Worm (Caenorhabditis elegans) whole organism, mixed stage, embryonic: ENCODE measurements around the gene Y37D8A.26.

Experiments
- M03D4.4 ChIP-seq: sonication (generic microtip); optimal IDR thresholded peaks from 2 replicates; lab custom pipeline; 2017; ENCODE audit warnings: mild to moderate bottlenecking, missing genetic modification characterization, missing compliant biosample characterization
- bed-3 ChIP-seq: fragments of 200-800 bp; sonication (Bioruptor generic); optimal IDR thresholded peaks from 3 replicates; lab custom pipeline; 2018; ENCODE audit warnings: mild to moderate bottlenecking, missing genetic modification characterization, moderate library complexity, missing compliant biosample characterization
- blmp-1 ChIP-seq: fragments of 150-350 bp; optimal IDR thresholded peaks from 2 replicates; lab custom pipeline; 2014; ENCODE audit warnings: missing biosample characterization, missing genetic modification characterization
- ceh-39 ChIP-seq: fragments of 150-350 bp; optimal IDR thresholded peaks from 2 replicates; lab custom pipeline; 2014; ENCODE audit warnings: missing biosample characterization, missing genetic modification characterization
- ceh-83 ChIP-seq: fragments of 200-800 bp; sonication (Bioruptor generic); optimal IDR thresholded peaks from 2 replicates; lab custom pipeline; 2018; ENCODE audit warnings: mild to moderate bottlenecking, missing genetic modification characterization, missing compliant biosample characterization
- ces-1 ChIP-seq: fragments of 150-350 bp; optimal IDR thresholded peaks from 2 replicates; lab custom pipeline; 2014; ENCODE audit warnings: missing biosample characterization, missing genetic modification reagents, missing genetic modification characterization
- cnd-1 ChIP-seq: fragments of 200-800 bp; sonication (Bioruptor generic); optimal IDR thresholded peaks from 2 replicates; lab custom pipeline; 2018; ENCODE audit warnings: mild to moderate bottlenecking, missing genetic modification characterization, missing compliant biosample characterization
- drap-1 ChIP-seq: fragments of 200-800 bp; sonication (Bioruptor generic); optimal IDR thresholded peaks from 3 replicates; lab custom pipeline; 2018; ENCODE audit warnings: mild to moderate bottlenecking, missing genetic modification characterization, missing compliant biosample characterization
- elt-1 ChIP-seq: sonication (generic microtip); optimal IDR thresholded peaks from 2 replicates; lab custom pipeline; 2017; ENCODE audit warnings: missing genetic modification characterization, mild to moderate bottlenecking, missing compliant biosample characterization, antibody characterized with exemption, moderate library complexity, borderline replicate concordance; ENCODE audit not compliant: insufficient read depth
- elt-3 ChIP-seq: fragments of 150-350 bp; optimal IDR thresholded peaks from 2 replicates; lab custom pipeline; 2014; ENCODE audit warnings: missing biosample characterization, missing genetic modification characterization
- flh-1 ChIP-seq: fragments of 200-800 bp; sonication (Bioruptor generic); optimal IDR thresholded peaks from 2 replicates; lab custom pipeline; 2018; ENCODE audit warnings: mild to moderate bottlenecking, missing genetic modification characterization, moderate library complexity, missing compliant biosample characterization
- ham-2 ChIP-seq: fragments of 200-800 bp; sonication (Bioruptor generic); optimal IDR thresholded peaks from 2 replicates; lab custom pipeline; 2018; ENCODE audit warnings: mild to moderate bottlenecking, missing genetic modification characterization, missing compliant biosample characterization
- hlh-1 ChIP-seq: fragments of 150-350 bp; optimal IDR thresholded peaks from 2 replicates; lab custom pipeline; 2014; ENCODE audit warnings: missing biosample characterization, missing genetic modification reagents, missing genetic modification characterization
- lin-13 ChIP-seq: fragments of 150-350 bp; optimal IDR thresholded peaks from 2 replicates; lab custom pipeline; 2014; ENCODE audit warnings: missing biosample characterization, missing genetic modification characterization
- lin-32 ChIP-seq: fragments of 200-800 bp; sonication (Bioruptor generic); optimal IDR thresholded peaks from 2 replicates; lab custom pipeline; 2018; ENCODE audit warnings: mild to moderate bottlenecking, missing genetic modification characterization, missing compliant biosample characterization
- mab-5 ChIP-seq: fragments of 150-350 bp; optimal IDR thresholded peaks from 2 replicates; lab custom pipeline; 2014; ENCODE audit warnings: missing biosample characterization, missing genetic modification characterization
- mep-1 ChIP-seq: fragments of 150-350 bp; optimal IDR thresholded peaks from 2 replicates; lab custom pipeline; 2017; ENCODE audit warnings: missing biosample characterization, missing genetic modification reagents, missing genetic modification characterization, inconsistent platforms
- mls-2 ChIP-seq: sonication (generic microtip); optimal IDR thresholded peaks from 2 replicates; lab custom pipeline; 2016; ENCODE audit warnings: mild to moderate bottlenecking, missing genetic modification characterization, moderate library complexity, missing compliant biosample characterization
- nhr-12 ChIP-seq: fragments of 150-350 bp; optimal IDR thresholded peaks from 2 replicates; lab custom pipeline; 2014; ENCODE audit warnings: missing biosample characterization, missing genetic modification characterization
- nhr-2 ChIP-seq: fragments of 150-350 bp; optimal IDR thresholded peaks from 2 replicates; lab custom pipeline; 2014; ENCODE audit warnings: missing biosample characterization, missing genetic modification characterization
- nhr-237 ChIP-seq: fragments of 150-350 bp; optimal IDR thresholded peaks from 2 replicates; lab custom pipeline; 2014; ENCODE audit warnings: missing biosample characterization, missing genetic modification characterization
- pha-4 ChIP-seq: fragments of 150-350 bp; optimal IDR thresholded peaks from 2 replicates; lab custom pipeline; 2018; ENCODE audit warnings: missing biosample characterization, missing genetic modification reagents, missing genetic modification characterization
- sem-2 ChIP-seq: fragments of 200-800 bp; sonication (Bioruptor generic); optimal IDR thresholded peaks from 2 replicates; lab custom pipeline; 2018; ENCODE audit warnings: mild to moderate bottlenecking, missing genetic modification characterization, missing compliant biosample characterization
- snpc-4 ChIP-seq: fragments of 150-350 bp; optimal IDR thresholded peaks from 2 replicates; lab custom pipeline; 2014; ENCODE audit warnings: missing biosample characterization, missing genetic modification characterization
- sptf-1 ChIP-seq: sonication (generic microtip); optimal IDR thresholded peaks from 2 replicates; lab custom pipeline; 2017; ENCODE audit warnings: mild to moderate bottlenecking, missing genetic modification characterization, moderate library complexity, missing compliant biosample characterization
- tbx-8 ChIP-seq: fragments of 200-800 bp; sonication (Bioruptor generic); optimal IDR thresholded peaks from 2 replicates; lab custom pipeline; 2018; ENCODE audit warnings: mild to moderate bottlenecking, missing genetic modification characterization, moderate library complexity, missing compliant biosample characterization
- unc-120 ChIP-seq: sonication (generic microtip); optimal IDR thresholded peaks from 2 replicates; lab custom pipeline; 2017; ENCODE audit warnings: missing genetic modification characterization, missing compliant biosample characterization; ENCODE audit not compliant: poor library complexity, severe bottlenecking
- unc-39 ChIP-seq: fragments of 150-350 bp; optimal IDR thresholded peaks from 2 replicates; lab custom pipeline; 2014; ENCODE audit warnings: missing biosample characterization, missing genetic modification characterization
- unc-62 ChIP-seq: fragments of 150-350 bp; optimal IDR thresholded peaks from 2 replicates; lab custom pipeline; 2014; ENCODE audit warnings: missing biosample characterization, missing genetic modification reagents, missing genetic modification characterization
- zip-8 ChIP-seq: fragments of 150-350 bp; optimal IDR thresholded peaks from 2 replicates; lab custom pipeline; 2014; ENCODE audit warnings: missing biosample characterization, missing genetic modification characterization
- ztf-11 ChIP-seq: fragments of 150-350 bp; optimal IDR thresholded peaks from 2 replicates; lab custom pipeline; 2014; ENCODE audit warnings: missing biosample characterization, missing genetic modification characterization

The Y37D8A.26 gene

ce11 chrIII:12892767-12893166 is 36.2 kb upstream of the Y37D8A.26 start:
- TF ChIP-seq ces-1 (peak; percentile 81), ceh-83 (GFP tag; lab: Kevin White, UChicago) (no peak), blmp-1 (tag; lab: Kevin White, UChicago) (no peak), nhr-237 (tag; lab: Kevin White, UChicago) (no peak), mep-1 (tag; lab: Kevin White, UChicago) (no peak), lin-13 (tag; lab: Kevin White, UChicago) (no peak), ztf-11 (no peak), sem-2 (GFP tag; lab: Kevin White, UChicago) (no peak)

- TF ChIP-seq elt-1 (tag; lab: Kevin White, UChicago) = no peak
- no peak for TF ChIP-seq elt-3 (tag; lab: Kevin White, UChicago)
- TF ChIP-seq blmp-1 (tag; lab: Kevin White, UChicago) = no peak
- no peak for TF ChIP-seq mep-1 (tag; lab: Kevin White, UChicago)
- TF ChIP-seq flh-1 (GFP tag; lab: Kevin White, UChicago) = no peak
- TF ChIP-seq lin-32 = no peak
- no peak for TF ChIP-seq unc-39 (tag; lab: Kevin White, UChicago)
- no peak for TF ChIP-seq ham-2 (GFP tag; lab: Kevin White, UChicago)
- no peak for TF ChIP-seq sptf-1 (tag; lab: Kevin White, UChicago)
- TF ChIP-seq ztf-11 = no peak
- TF ChIP-seq mls-2 = no peak
- no peak for TF ChIP-seq zip-8 (tag; lab: Kevin White, UChicago)
- TF ChIP-seq M03D4.4 (tag; lab: Kevin White, UChicago) = no peak
- no peak for TF ChIP-seq ceh-39 (tag; lab: Kevin White, UChicago)
- no peak for TF ChIP-seq pha-4 (tag; lab: Kevin White, UChicago)
- no peak for TF ChIP-seq tbx-8
- TF ChIP-seq ceh-83 (GFP tag; lab: Kevin White, UChicago) = no peak
- TF ChIP-seq ces-1 = no peak
These were observed 35.1 kb upstream of the Y37D8A.26 start, which contains the start of the genes Y37D8A.29 and unc-71 for ce11 chrIII:12891580-12891979. Gene Y37D8A.29, minus strand, starts transcription at chrIII:12891680. Gene unc-71, minus strand, starts transcription at chrIII:12891738.

ce11 chrIII:12885153-12885552 is 28.6 kb upstream of the Y37D8A.26 start:
- TF ChIP-seq sem-2 (GFP tag; lab: Kevin White, UChicago) (no peak), nhr-12 (no peak), ham-2 (GFP tag; lab: Kevin White, UChicago) (no peak), tbx-8 (no peak), mab-5 (tag; lab: Kevin White, UChicago) (no peak), ceh-39 (tag; lab: Kevin White, UChicago) (no peak), blmp-1 (tag; lab: Kevin White, UChicago) (no peak), mls-2 (no peak), ces-1 (no peak), drap-1 (GFP tag; lab: Kevin White, UChicago) (no peak), ztf-11 (no peak), mep-1 (tag; lab: Kevin White, UChicago) (no peak), sptf-1 (tag; lab: Kevin White, UChicago) (no peak), zip-8 (tag; lab: Kevin White, UChicago) (no peak), hlh-1 (no peak), ceh-83 (GFP tag; lab: Kevin White, UChicago) (no peak), pha-4 (tag; lab: Kevin White, UChicago) (no peak), bed-3 (GFP tag; lab: Kevin White, UChicago) (no peak), unc-62 (GFP tag; lab: Kevin White, UChicago) (no peak)

- TF ChIP-seq elt-1 (tag; lab: Kevin White, UChicago) (no peak), tbx-8 (no peak)
These were observed 24.2 kb upstream of the Y37D8A.26 start for ce11 chrIII:12880704-12881103.

- TF ChIP-seq lin-13 (tag; lab: Kevin White, UChicago) (no peak), snpc-4 (tag; lab: Kevin White, UChicago) (no peak), M03D4.4 (tag; lab: Kevin White, UChicago) (no peak), flh-1 (GFP tag; lab: Kevin White, UChicago) (no peak), ceh-39 (tag; lab: Kevin White, UChicago) (no peak), sptf-1 (tag; lab: Kevin White, UChicago) (no peak), mls-2 (no peak), hlh-1 (no peak), nhr-12 (no peak), mab-5 (tag; lab: Kevin White, UChicago) (no peak), zip-8 (tag; lab: Kevin White, UChicago) (no peak), unc-120 (tag; lab: Kevin White, UChicago) (no peak), unc-62 (GFP tag; lab: Kevin White, UChicago) (no peak), nhr-2 (no peak), lin-32 (no peak), cnd-1 (tag; lab: Kevin White, UChicago) (no peak), unc-39 (tag; lab: Kevin White, UChicago) (no peak)
These were observed 21.2 kb upstream of the Y37D8A.26 start, which contains the start of the genes cec-7 and enu-3.5 for ce11 chrIII:12877527-12878234. Gene cec-7, minus strand, starts transcription at chrIII:12877577. Gene enu-3.5, plus strand, starts transcription at chrIII:12878196.
